Worm (Caenorhabditis elegans) whole organism, young adult: ENCODE data around the gene mec-14.

ENCODE experiments used
- D2030.7 ChIP-seq: fragments of 200-800 bp; sonication (Bioruptor generic); IDR thresholded peaks from 2 replicates; pipeline ENCODE4 v1.3.6; 2022; ENCODE audit warnings: missing genetic modification reagents, missing genetic modification characterization, missing compliant biosample characterization
- F23B12.7 ChIP-seq: sonication (generic microtip); optimal IDR thresholded peaks from 2 replicates; lab custom pipeline; 2017; ENCODE audit warnings: missing genetic modification characterization, mild to moderate bottlenecking, missing compliant biosample characterization, antibody characterized with exemption, moderate library complexity; ENCODE audit not compliant: insufficient read depth
- F49E8.2 ChIP-seq: sonication (generic microtip); optimal IDR thresholded peaks from 3 replicates; lab custom pipeline; 2017; ENCODE audit warnings: missing genetic modification characterization, mild to moderate bottlenecking, missing compliant biosample characterization, antibody characterized with exemption, moderate library complexity; ENCODE audit not compliant: insufficient read depth
- F52B5.7 ChIP-seq: sonication (generic microtip); optimal IDR thresholded peaks from 2 replicates; lab custom pipeline; 2016; ENCODE audit warnings: mild to moderate bottlenecking, missing genetic modification characterization, missing compliant biosample characterization
- F55B11.4 ChIP-seq: sonication (generic microtip); optimal IDR thresholded peaks from 2 replicates; lab custom pipeline; 2016; ENCODE audit warnings: missing compliant biosample characterization, missing genetic modification characterization, borderline replicate concordance; ENCODE audit not compliant: insufficient read depth
- F57A8.1 ChIP-seq: fragments of 200-800 bp; sonication (Bioruptor generic); optimal IDR thresholded peaks from 2 replicates; lab custom pipeline; 2018; ENCODE audit warnings: mild to moderate bottlenecking, missing genetic modification characterization, moderate library complexity, missing compliant biosample characterization
- K11D2.4 ChIP-seq: fragments of 200-800 bp; sonication (Bioruptor generic); IDR thresholded peaks from 2 replicates; pipeline ENCODE4 v1.3.6; 2022; ENCODE audit warnings: missing genetic modification reagents, missing genetic modification characterization, missing compliant biosample characterization
- K12H6.12 ChIP-seq: fragments of 200-800 bp; sonication (Bioruptor generic); optimal IDR thresholded peaks from 2 replicates; lab custom pipeline; 2018; ENCODE audit warnings: mild to moderate bottlenecking, missing genetic modification characterization, missing compliant biosample characterization
- T07F8.4 ChIP-seq: sonication (generic microtip); optimal IDR thresholded peaks from 2 replicates; lab custom pipeline; 2016; ENCODE audit warnings: mild to moderate bottlenecking, missing genetic modification characterization, moderate library complexity, missing compliant biosample characterization
- Y53G8AR.9 ChIP-seq: fragments of 200-800 bp; sonication (Bioruptor generic); conservative IDR thresholded peaks from 2 replicates; pipeline ENCODE4 v1.3.6; 2022; ENCODE audit warnings: missing genetic modification reagents, missing genetic modification characterization, missing compliant biosample characterization
- Y79H2A.3 ChIP-seq: fragments of 200-800 bp; sonication (Bioruptor generic); conservative IDR thresholded peaks from 2 replicates; pipeline ENCODE4 v1.3.6; 2022; ENCODE audit warnings: missing genetic modification reagents, missing genetic modification characterization, missing compliant biosample characterization
- ZK185.1 ChIP-seq: sonication (generic microtip); optimal IDR thresholded peaks from 2 replicates; lab custom pipeline; 2016; ENCODE audit warnings: mild to moderate bottlenecking, missing genetic modification characterization, missing compliant biosample characterization; ENCODE audit not compliant: poor library complexity, severe bottlenecking
- aptf-3 ChIP-seq: fragments of 200-800 bp; sonication (Bioruptor generic); IDR thresholded peaks from 2 replicates; pipeline ENCODE4 v1.3.6; 2022; ENCODE audit warnings: missing genetic modification characterization, missing compliant biosample characterization
- atf-7 ChIP-seq: sonication (generic microtip); optimal IDR thresholded peaks from 2 replicates; lab custom pipeline; 2017; ENCODE audit warnings: mild to moderate bottlenecking, missing genetic modification characterization, missing compliant biosample characterization
- attf-3 ChIP-seq: fragments of 200-800 bp; sonication (Bioruptor generic); conservative IDR thresholded peaks from 2 replicates; pipeline ENCODE4 v1.3.6; 2022; ENCODE audit warnings: missing genetic modification reagents, missing genetic modification characterization, missing compliant biosample characterization
- attf-5 ChIP-seq: fragments of 200-800 bp; sonication (Bioruptor generic); optimal IDR thresholded peaks from 2 replicates; lab custom pipeline; 2018; ENCODE audit warnings: mild to moderate bottlenecking, missing genetic modification characterization, missing compliant biosample characterization
- ccch-3 ChIP-seq: fragments of 200-800 bp; sonication (Bioruptor generic); optimal IDR thresholded peaks from 2 replicates; lab custom pipeline; 2018; ENCODE audit warnings: mild to moderate bottlenecking, missing genetic modification characterization, missing compliant biosample characterization
- ceh-100 ChIP-seq: fragments of 200-800 bp; sonication (Bioruptor generic); IDR thresholded peaks from 2 replicates; pipeline ENCODE4 v1.3.6; 2022; ENCODE audit warnings: missing genetic modification reagents, missing genetic modification characterization, missing compliant biosample characterization
- ceh-27 ChIP-seq: fragments of 200-800 bp; sonication (Bioruptor generic); optimal IDR thresholded peaks from 2 replicates; lab custom pipeline; 2018; ENCODE audit warnings: mild to moderate bottlenecking, missing genetic modification characterization, moderate library complexity, missing compliant biosample characterization
- ceh-91 ChIP-seq: fragments of 200-800 bp; sonication (Bioruptor generic); IDR thresholded peaks from 2 replicates; pipeline ENCODE4 v1.3.6; 2022; ENCODE audit warnings: missing genetic modification reagents, missing genetic modification characterization, missing compliant biosample characterization
- dox-1 ChIP-seq: fragments of 200-800 bp; sonication (Bioruptor generic); IDR thresholded peaks from 2 replicates; pipeline ENCODE4 v1.3.6; 2022; ENCODE audit warnings: missing genetic modification reagents, missing genetic modification characterization, missing compliant biosample characterization
- egl-44 ChIP-seq: fragments of 200-800 bp; sonication (Bioruptor generic); IDR thresholded peaks from 2 replicates; pipeline ENCODE4 v1.3.6; 2022; ENCODE audit warnings: missing genetic modification reagents, missing genetic modification characterization, missing compliant biosample characterization
- ekl-4 ChIP-seq: fragments of 200-800 bp; sonication (Bioruptor generic); IDR thresholded peaks from 2 replicates; pipeline ENCODE4 v1.3.6; 2022; ENCODE audit warnings: missing genetic modification reagents, missing genetic modification characterization, missing compliant biosample characterization
- hlh-12 ChIP-seq: sonication (generic microtip); optimal IDR thresholded peaks from 2 replicates; lab custom pipeline; 2016; ENCODE audit warnings: missing genetic modification characterization, missing compliant biosample characterization
- hmg-1.2 ChIP-seq: fragments of 200-800 bp; sonication (Bioruptor generic); IDR thresholded peaks from 2 replicates; pipeline ENCODE4 v1.3.6; 2022; ENCODE audit warnings: missing genetic modification reagents, missing genetic modification characterization, missing compliant biosample characterization
- hmg-20 ChIP-seq: fragments of 200-800 bp; sonication (Bioruptor generic); IDR thresholded peaks from 2 replicates; pipeline ENCODE4 v1.3.6; 2022; ENCODE audit warnings: missing genetic modification reagents, missing genetic modification characterization, missing compliant biosample characterization
- lin-35 ChIP-seq, 3 experiments: fragments of 150-350 bp in 2 of 3; sonication (generic microtip) in 1 of 3; optimal IDR thresholded peaks; 2 replicates each; lab custom pipeline; 2014 to 2018; ENCODE audit warnings: missing biosample characterization in 3 of 3, missing genetic modification characterization in 3 of 3, missing genetic modification reagents in 3 of 3
- lin-40 ChIP-seq: sonication (generic microtip); optimal IDR thresholded peaks from 2 replicates; lab custom pipeline; 2016; ENCODE audit warnings: missing genetic modification characterization, mild to moderate bottlenecking, missing compliant biosample characterization, missing genotype, missing genetic modification reagents
- lin-54 ChIP-seq: fragments of 200-800 bp; sonication (Bioruptor generic); optimal IDR thresholded peaks from 2 replicates; lab custom pipeline; 2018; ENCODE audit warnings: mild to moderate bottlenecking, missing genetic modification characterization, missing compliant biosample characterization
- lsl-1 ChIP-seq: fragments of 200-800 bp; sonication (Bioruptor generic); optimal IDR thresholded peaks from 2 replicates; lab custom pipeline; 2018; ENCODE audit warnings: mild to moderate bottlenecking, missing genetic modification characterization, moderate library complexity, missing compliant biosample characterization
- madf-3 ChIP-seq: fragments of 200-800 bp; sonication (Bioruptor generic); IDR thresholded peaks from 2 replicates; pipeline ENCODE4 v1.3.6; 2022; ENCODE audit warnings: missing genetic modification reagents, missing genetic modification characterization, missing compliant biosample characterization
- madf-8 ChIP-seq: fragments of 200-800 bp; sonication (Bioruptor generic); conservative IDR thresholded peaks from 2 replicates; pipeline ENCODE4 v1.3.6; 2022; ENCODE audit warnings: missing genetic modification reagents, missing genetic modification characterization, missing compliant biosample characterization
- mcd-1 ChIP-seq: fragments of 200-800 bp; sonication (Bioruptor generic); IDR thresholded peaks from 2 replicates; pipeline ENCODE4 v1.3.6; 2022; ENCODE audit warnings: missing genetic modification reagents, missing genetic modification characterization, missing compliant biosample characterization
- mes-4 ChIP-seq: sonication (generic microtip); optimal IDR thresholded peaks from 2 replicates; lab custom pipeline; 2016; ENCODE audit warnings: missing genotype, missing genetic modification characterization, missing compliant biosample characterization
- nfyb-1 ChIP-seq: fragments of 200-800 bp; sonication (Bioruptor generic); IDR thresholded peaks from 2 replicates; pipeline ENCODE4 v1.3.6; 2022; ENCODE audit warnings: missing genetic modification reagents, missing genetic modification characterization, missing compliant biosample characterization
- nhr-179 ChIP-seq: sonication (generic microtip); optimal IDR thresholded peaks from 2 replicates; lab custom pipeline; 2016; ENCODE audit warnings: mild to moderate bottlenecking, missing genetic modification characterization, missing compliant biosample characterization
- pbrm-1 ChIP-seq: fragments of 200-800 bp; sonication (Bioruptor generic); IDR thresholded peaks from 2 replicates; pipeline ENCODE4 v1.3.6; 2022; ENCODE audit warnings: missing genetic modification reagents, missing genetic modification characterization, missing compliant biosample characterization
- snpc-1.3 ChIP-seq: sonication (generic microtip); optimal IDR thresholded peaks from 2 replicates; lab custom pipeline; 2017; ENCODE audit warnings: missing genetic modification characterization, mild to moderate bottlenecking, missing compliant biosample characterization, antibody characterized with exemption, moderate library complexity, missing genotype, missing genetic modification reagents; ENCODE audit not compliant: insufficient read depth
- snpc-4 ChIP-seq, 5 experiments: fragments of 150-350 bp in 1 of 5; sonication (generic microtip) in 4 of 5; optimal IDR thresholded peaks; 2 replicates each; lab custom pipeline; 2014 to 2018; ENCODE audit warnings: missing genetic modification characterization in 5 of 5, missing biosample characterization in 3 of 5, antibody characterized with exemption in 2 of 5, mild to moderate bottlenecking in 2 of 5, missing compliant biosample characterization in 2 of 5, missing genotype in 2 of 5, moderate library complexity in 2 of 5, missing genetic modification reagents in 1 of 5
- tbp1 ChIP-seq: fragments of 200-800 bp; sonication (Bioruptor generic); optimal IDR thresholded peaks from 2 replicates; lab custom pipeline; 2018; ENCODE audit warnings: mild to moderate bottlenecking, missing genetic modification characterization, missing compliant biosample characterization
- tbx-9 ChIP-seq: sonication (generic microtip); optimal IDR thresholded peaks from 2 replicates; lab custom pipeline; 2016; ENCODE audit warnings: borderline replicate concordance, missing genetic modification characterization, inconsistent platforms, missing compliant biosample characterization
- tlf-1 ChIP-seq: fragments of 200-800 bp; sonication (Bioruptor generic); optimal IDR thresholded peaks from 2 replicates; lab custom pipeline; 2018; ENCODE audit warnings: mild to moderate bottlenecking, missing genetic modification characterization, missing compliant biosample characterization
- zfh-2 ChIP-seq: fragments of 200-800 bp; sonication (Bioruptor generic); conservative IDR thresholded peaks from 2 replicates; pipeline ENCODE4 v1.3.6; 2022; ENCODE audit warnings: missing genetic modification reagents, missing genetic modification characterization, missing compliant biosample characterization
- ztf-22 ChIP-seq: fragments of 200-800 bp; sonication (Bioruptor generic); optimal IDR thresholded peaks from 2 replicates; lab custom pipeline; 2018; ENCODE audit warnings: mild to moderate bottlenecking, missing genetic modification characterization, moderate library complexity, missing compliant biosample characterization

The mec-14 gene

ce11 chrIII:7179538-7180301 lies 13.1 kb downstream of the mec-14 start, which contains the start of the genes rps-14 and rpl-36 (continued):
- TF ChIP-seq Y79H2A.3 (GFP tag; lab: Robert Waterston, UW) = no peak
- peak; percentile 71 for TF ChIP-seq D2030.7 (GFP tag; lab: Robert Waterston, UW)
- TF ChIP-seq F49E8.2 (tag; lab: Kevin White, UChicago) = peak; percentile 26
- no peak for TF ChIP-seq hlh-12 (tag; lab: Kevin White, UChicago)
- peak; percentile 69 for TF ChIP-seq pbrm-1 (GFP tag; lab: Robert Waterston, UW)
- peak; percentile 57 for TF ChIP-seq ZK185.1 (tag; lab: Kevin White, UChicago)
- TF ChIP-seq K12H6.12 = peak; percentile 47
- no peak for TF ChIP-seq T07F8.4 (tag; lab: Kevin White, UChicago)
- TF ChIP-seq madf-3 (GFP tag; lab: Robert Waterston, UW) = peak; percentile 88
- peak; percentile 13 for TF ChIP-seq lsl-1
- TF ChIP-seq Y53G8AR.9 = 0 out of 2 replicates have a peak, but pooled peaks have one; percentile 28
- TF ChIP-seq attf-3 (GFP tag; lab: Robert Waterston, UW) = peak; percentile 72
- no peak for TF ChIP-seq snpc-4 (GFP tag; optimal IDR thresholded peaks at IDR 0.05; lab: Kevin White, UChicago)
- peak; percentile 47 to 73 (median 57) for TF ChIP-seq snpc-4 (tag; optimal IDR thresholded peaks at IDR 0.05; lab: Kevin White, UChicago)
- TF ChIP-seq madf-8 (GFP tag; lab: Robert Waterston, UW) = 0 out of 2 replicates have a peak, but pooled peaks have one; percentile 15
- TF ChIP-seq snpc-1.3 (tag; lab: Kevin White, UChicago) = peak; percentile 71
- TF ChIP-seq ceh-27 (GFP tag; lab: Kevin White, UChicago) = peak; percentile 61
- peak; percentile 82 for TF ChIP-seq tlf-1 (GFP tag; lab: Kevin White, UChicago)
- TF ChIP-seq attf-5 (GFP tag; lab: Kevin White, UChicago) = peak; percentile 60
- TF ChIP-seq egl-44 (GFP tag; lab: Robert Waterston, UW) = no peak
- no peak for TF ChIP-seq F57A8.1 (GFP tag; lab: Kevin White, UChicago)
- TF ChIP-seq lin-40 (tag; lab: Kevin White, UChicago) = peak; percentile 82
- peak; percentile 81 for TF ChIP-seq lin-54
- TF ChIP-seq ceh-100 (GFP tag; lab: Robert Waterston, UW) = peak; percentile 61
- TF ChIP-seq atf-7 (tag; lab: Kevin White, UChicago) = no peak
- TF ChIP-seq ekl-4 (GFP tag; lab: Robert Waterston, UW) = peak; percentile 36; the same call in 1 of the 2 replicates
- TF ChIP-seq mes-4 (tag; lab: Kevin White, UChicago) = no peak
- 0 out of 2 replicates have a peak, but pooled peaks have one; percentile 47 for TF ChIP-seq nfyb-1
- peak; percentile 62; the same call in 1 of the 2 replicates for TF ChIP-seq ceh-91 (GFP tag; lab: Robert Waterston, UW)
- no peak for TF ChIP-seq hmg-20 (GFP tag; lab: Robert Waterston, UW)
- TF ChIP-seq F23B12.7 (tag; lab: Kevin White, UChicago) = peak; percentile 96
- TF ChIP-seq dox-1 (GFP tag; lab: Robert Waterston, UW) = peak; percentile 41; the same call in 1 of the 2 replicates
- TF ChIP-seq F55B11.4 (tag; lab: Kevin White, UChicago) = no peak
- no peak for TF ChIP-seq ccch-3 (GFP tag; lab: Kevin White, UChicago)
- TF ChIP-seq hmg-1.2 (GFP tag; lab: Robert Waterston, UW) = peak; percentile 87
- TF ChIP-seq lin-35 (GFP tag; optimal IDR thresholded peaks at IDR 0.05; lab: Kevin White, UChicago) = peak in 1 of 3 experiments; percentile 86
- no peak for TF ChIP-seq zfh-2 (GFP tag; lab: Robert Waterston, UW)
- no peak for TF ChIP-seq aptf-3 (GFP tag; lab: Robert Waterston, UW)
- TF ChIP-seq nhr-179 (tag; lab: Kevin White, UChicago) = no peak
- TF ChIP-seq ztf-22 (GFP tag; lab: Kevin White, UChicago) = no peak
- TF ChIP-seq tbx-9 (tag; lab: Kevin White, UChicago) = no peak
- peak; percentile 84 for TF ChIP-seq mcd-1 (GFP tag; lab: Robert Waterston, UW)
- peak; percentile 62 for TF ChIP-seq tbp1
- TF ChIP-seq F52B5.7 (tag; lab: Kevin White, UChicago) = no peak
- TF ChIP-seq K11D2.4 (GFP tag; lab: Robert Waterston, UW) = 0 out of 2 replicates have a peak, but pooled peaks have one; percentile 34
